Fruit fly (Drosophila melanogaster) whole organism, embryonic: ENCODE data around the gene CG5850.
A peak's percentile ranks its signal among the peaks of the same experiment; 100 is the strongest.

Experiments used
- Abd-B ChIP-seq: fragments of 200-800 bp; sonication (Bioruptor generic); optimal IDR thresholded peaks from 2 replicates; lab custom pipeline; 2018; ENCODE audit warnings: missing biosample characterization, mild to moderate bottlenecking, missing genetic modification characterization, moderate library complexity
- Bdp1 ChIP-seq: fragments of 200-800 bp; sonication (Bioruptor generic); optimal IDR thresholded peaks from 3 replicates; lab custom pipeline; 2016; ENCODE audit warnings: missing biosample characterization, missing genetic modification characterization
- CG10267 ChIP-seq: fragments of 200-800 bp; sonication (Bioruptor generic); optimal IDR thresholded peaks from 2 replicates; lab custom pipeline; 2018; ENCODE audit warnings: missing biosample characterization, mild to moderate bottlenecking, missing genetic modification characterization, moderate library complexity
- CG11085 ChIP-seq: fragments of 200-800 bp; sonication (Bioruptor generic); IDR thresholded peaks from 2 replicates; pipeline ENCODE4 v1.3.6; 2022; ENCODE audit warnings: missing biosample characterization, missing genetic modification characterization
- CG11504 ChIP-seq: fragments of 200-800 bp; sonication (Bioruptor generic); optimal IDR thresholded peaks from 3 replicates; lab custom pipeline; 2019; ENCODE audit warnings: missing biosample characterization, mild to moderate bottlenecking, missing genetic modification characterization, moderate library complexity
- CG11560 ChIP-seq: fragments of 200-800 bp; sonication (Bioruptor generic); IDR thresholded peaks from 3 replicates; pipeline ENCODE4 v1.3.6; 2022; ENCODE audit warnings: missing biosample characterization, missing genetic modification characterization
- CG12659 ChIP-seq: fragments of 200-800 bp; sonication (Bioruptor generic); optimal IDR thresholded peaks from 3 replicates; lab custom pipeline; 2017; ENCODE audit warnings: mild to moderate bottlenecking, missing biosample characterization, missing genetic modification reagents, missing genetic modification characterization
- CG13775 ChIP-seq: fragments of 200-800 bp; sonication (Bioruptor generic); optimal IDR thresholded peaks from 3 replicates; lab custom pipeline; 2017; ENCODE audit warnings: missing biosample characterization, mild to moderate bottlenecking, missing genetic modification characterization
- CG14014 ChIP-seq: fragments of 200-800 bp; sonication (Bioruptor generic); IDR thresholded peaks from 2 replicates; pipeline ENCODE4 v1.3.6; 2022; ENCODE audit warnings: missing biosample characterization, missing genetic modification characterization
- CG14050 ChIP-seq: fragments of 200-800 bp; sonication (Bioruptor generic); IDR thresholded peaks from 3 replicates; pipeline ENCODE4 v1.3.6; 2022; ENCODE audit warnings: missing biosample characterization, missing genetic modification characterization
- CG14710 ChIP-seq: fragments of 200-800 bp; sonication (Bioruptor generic); optimal IDR thresholded peaks from 3 replicates; lab custom pipeline; 2019; ENCODE audit warnings: missing biosample characterization, mild to moderate bottlenecking, missing genetic modification characterization, moderate library complexity
- CG1602 ChIP-seq: fragments of 200-800 bp; sonication (Bioruptor generic); optimal IDR thresholded peaks from 3 replicates; lab custom pipeline; 2016; ENCODE audit warnings: missing biosample characterization, missing genetic modification characterization
- CG1647 ChIP-seq: fragments of 200-800 bp; sonication (Bioruptor generic); optimal IDR thresholded peaks from 3 replicates; lab custom pipeline; 2016; ENCODE audit warnings: missing biosample characterization, missing genetic modification characterization
- CG2120 ChIP-seq: fragments of 200-800 bp; sonication (Bioruptor generic); optimal IDR thresholded peaks from 3 replicates; lab custom pipeline; 2016; ENCODE audit warnings: missing biosample characterization, missing genetic modification characterization
- CG2678 ChIP-seq: fragments of 200-800 bp; sonication (Bioruptor generic); optimal IDR thresholded peaks from 3 replicates; lab custom pipeline; 2019; ENCODE audit warnings: missing biosample characterization, mild to moderate bottlenecking, missing genetic modification characterization, moderate library complexity
- CG30020 ChIP-seq: fragments of 200-800 bp; optimal IDR thresholded peaks from 2 replicates; lab custom pipeline; 2019; ENCODE audit warnings: missing biosample characterization, mild to moderate bottlenecking, missing genetic modification characterization, moderate library complexity
- CG31441 ChIP-seq: fragments of 200-800 bp; sonication (Bioruptor generic); IDR thresholded peaks from 2 replicates; pipeline ENCODE4 v1.3.6; 2022; ENCODE audit warnings: missing biosample characterization, missing genetic modification characterization
- CG3847 ChIP-seq: fragments of 200-800 bp; sonication (Bioruptor generic); IDR thresholded peaks from 2 replicates; pipeline ENCODE4 v1.3.6; 2022; ENCODE audit warnings: missing biosample characterization, missing genetic modification characterization
- CG4328 ChIP-seq: fragments of 200-800 bp; sonication (Bioruptor generic); optimal IDR thresholded peaks from 3 replicates; lab custom pipeline; 2017; ENCODE audit warnings: missing biosample characterization, missing genetic modification reagents, missing genetic modification characterization
- CG5245 ChIP-seq: fragments of 200-800 bp; sonication (Bioruptor generic); optimal IDR thresholded peaks from 3 replicates; lab custom pipeline; 2016; ENCODE audit warnings: missing biosample characterization, missing genetic modification characterization
- CG8388 ChIP-seq: fragments of 200-800 bp; sonication (Bioruptor generic); optimal IDR thresholded peaks from 2 replicates; lab custom pipeline; 2019; ENCODE audit warnings: missing biosample characterization, mild to moderate bottlenecking, missing genetic modification characterization, moderate library complexity
- CG8924 ChIP-seq: fragments of 200-800 bp; optimal IDR thresholded peaks from 3 replicates; lab custom pipeline; 2019; ENCODE audit warnings: missing biosample characterization, mild to moderate bottlenecking, missing genetic modification characterization, moderate library complexity
- CG9797 ChIP-seq: fragments of 200-800 bp; sonication (Bioruptor generic); optimal IDR thresholded peaks from 3 replicates; lab custom pipeline; 2018; ENCODE audit warnings: missing biosample characterization, mild to moderate bottlenecking, missing genetic modification characterization
- CG9932 ChIP-seq: fragments of 200-800 bp; sonication (Bioruptor generic); IDR thresholded peaks from 2 replicates; pipeline ENCODE4 v1.3.6; 2022; ENCODE audit warnings: missing biosample characterization, missing genetic modification characterization
- CoRest ChIP-seq: fragments of 200-800 bp; sonication (Bioruptor generic); optimal IDR thresholded peaks from 3 replicates; lab custom pipeline; 2018; ENCODE audit warnings: missing biosample characterization, mild to moderate bottlenecking, missing genetic modification characterization, moderate library complexity
- E2f2 ChIP-seq: fragments of 200-800 bp; sonication (Bioruptor generic); IDR thresholded peaks from 2 replicates; pipeline ENCODE4 v1.3.6; 2022; ENCODE audit warnings: missing biosample characterization, missing genetic modification characterization
- Fer1 ChIP-seq: fragments of 200-800 bp; sonication (Bioruptor generic); optimal IDR thresholded peaks from 2 replicates; lab custom pipeline; 2017; ENCODE audit warnings: missing biosample characterization, mild to moderate bottlenecking, missing genetic modification characterization
- Nf-YC ChIP-seq: fragments of 200-800 bp; optimal IDR thresholded peaks from 3 replicates; lab custom pipeline; 2019; ENCODE audit warnings: missing biosample characterization, mild to moderate bottlenecking, missing genetic modification characterization, moderate library complexity
- Pdp1 ChIP-seq, 2 experiments: fragments of 200-800 bp; sonication (Bioruptor generic); optimal IDR thresholded peaks; 3 replicates each; lab custom pipeline; 2016; ENCODE audit warnings: missing biosample characterization in 2 of 2, missing genetic modification characterization in 2 of 2, mild to moderate bottlenecking in 1 of 2, moderate library complexity in 1 of 2
- Rfx ChIP-seq: fragments of 200-800 bp; sonication (Bioruptor generic); IDR thresholded peaks from 2 replicates; pipeline ENCODE4 v1.3.6; 2022; ENCODE audit warnings: missing biosample characterization, missing genetic modification characterization
- Sin3A ChIP-seq: fragments of >200 bp; optimal IDR thresholded peaks from 2 replicates; lab custom pipeline; 2018
- ase ChIP-seq: fragments of 200-800 bp; sonication (Bioruptor generic); IDR thresholded peaks from 3 replicates; pipeline ENCODE4 v1.3.6; 2022; ENCODE audit warnings: missing biosample characterization, missing genetic modification characterization
- bbx ChIP-seq: fragments of 200-800 bp; sonication (Bioruptor generic); IDR thresholded peaks from 2 replicates; pipeline ENCODE4 v1.3.6; 2022; ENCODE audit warnings: missing biosample characterization, missing genetic modification characterization; ENCODE audit not compliant: partially characterized antibody
- chinmo ChIP-seq: fragments of 200-800 bp; sonication (Bioruptor generic); IDR thresholded peaks from 4 replicates; pipeline ENCODE4 v1.3.6; 2022; ENCODE audit warnings: missing biosample characterization, missing genetic modification characterization; ENCODE audit not compliant: partially characterized antibody
- dm ChIP-seq: fragments of 200-800 bp; sonication (Bioruptor generic); optimal IDR thresholded peaks from 3 replicates; lab custom pipeline; 2016; ENCODE audit warnings: missing biosample characterization, missing genetic modification characterization
- fd102C ChIP-seq: fragments of 200-800 bp; sonication (Bioruptor generic); optimal IDR thresholded peaks from 2 replicates; lab custom pipeline; 2018; ENCODE audit warnings: missing biosample characterization, mild to moderate bottlenecking, missing genetic modification characterization, moderate library complexity
- gce ChIP-seq: fragments of 200-800 bp; sonication (Bioruptor generic); IDR thresholded peaks from 3 replicates; pipeline ENCODE4 v1.3.6; 2022; ENCODE audit warnings: missing biosample characterization, missing genetic modification characterization
- gcm ChIP-seq: fragments of 200-800 bp; sonication (Bioruptor generic); optimal IDR thresholded peaks from 2 replicates; lab custom pipeline; 2019; ENCODE audit warnings: missing biosample characterization, mild to moderate bottlenecking, missing genetic modification characterization, moderate library complexity
- hkb ChIP-seq, 2 experiments: fragments of 200-800 bp in 1 of 2; fragments of >200 bp in 1 of 2; sonication (Bioruptor generic) in 1 of 2; IDR thresholded peaks in 1 of 2; optimal IDR thresholded peaks in 1 of 2; 2 replicates each; pipeline versions ENCODE4 v1.3.6 to Lab custom; 2017 to 2022; ENCODE audit warnings: missing biosample characterization in 1 of 2, missing genetic modification characterization in 1 of 2
- jigr1 ChIP-seq: fragments of 200-800 bp; sonication (Bioruptor generic); IDR thresholded peaks from 3 replicates; pipeline ENCODE4 v1.3.6; 2022; ENCODE audit warnings: missing biosample characterization, missing genetic modification characterization
- row ChIP-seq: fragments of 200-800 bp; sonication (Bioruptor generic); IDR thresholded peaks from 3 replicates; pipeline ENCODE4 v1.3.6; 2022; ENCODE audit warnings: missing biosample characterization, missing genetic modification characterization
- sc ChIP-seq, 3 experiments: fragments of >200 bp in 2 of 3; fragments of 200-800 bp in 1 of 3; sonication (Bioruptor generic) in 1 of 3; optimal IDR thresholded peaks; 2 replicates in 2 of 3; 3 replicates in 1 of 3; lab custom pipeline; 2017; ENCODE audit warnings: mild to moderate bottlenecking in 1 of 3, missing biosample characterization in 1 of 3, missing genetic modification characterization in 1 of 3, missing genetic modification reagents in 1 of 3
- scrt ChIP-seq: fragments of 200-800 bp; sonication (Bioruptor generic); optimal IDR thresholded peaks from 2 replicates; lab custom pipeline; 2018; ENCODE audit warnings: missing biosample characterization, mild to moderate bottlenecking, missing genetic modification characterization, moderate library complexity
- slbo ChIP-seq: fragments of 200-800 bp; sonication (Bioruptor generic); IDR thresholded peaks from 2 replicates; pipeline ENCODE4 v1.3.6; 2022; ENCODE audit warnings: missing biosample characterization, missing genetic modification characterization
- slou ChIP-seq: fragments of 200-800 bp; sonication (Bioruptor generic); optimal IDR thresholded peaks from 3 replicates; lab custom pipeline; 2016; ENCODE audit warnings: missing biosample characterization, missing genetic modification characterization
- so ChIP-seq: fragments of 200-800 bp; sonication (Bioruptor generic); IDR thresholded peaks from 3 replicates; pipeline ENCODE4 v1.3.6; 2022; ENCODE audit warnings: missing biosample characterization, missing genetic modification characterization
- sr ChIP-seq: fragments of 200-800 bp; sonication (Bioruptor generic); IDR thresholded peaks from 3 replicates; pipeline ENCODE4 v1.3.6; 2022; ENCODE audit warnings: missing biosample characterization, missing genetic modification characterization
- unc-4 ChIP-seq: fragments of 200-800 bp; sonication (Bioruptor generic); IDR thresholded peaks from 2 replicates; pipeline ENCODE4 v1.3.6; 2022; ENCODE audit warnings: missing biosample characterization, missing genetic modification characterization; ENCODE audit not compliant: partially characterized antibody

Gene CG5850

DNA sequence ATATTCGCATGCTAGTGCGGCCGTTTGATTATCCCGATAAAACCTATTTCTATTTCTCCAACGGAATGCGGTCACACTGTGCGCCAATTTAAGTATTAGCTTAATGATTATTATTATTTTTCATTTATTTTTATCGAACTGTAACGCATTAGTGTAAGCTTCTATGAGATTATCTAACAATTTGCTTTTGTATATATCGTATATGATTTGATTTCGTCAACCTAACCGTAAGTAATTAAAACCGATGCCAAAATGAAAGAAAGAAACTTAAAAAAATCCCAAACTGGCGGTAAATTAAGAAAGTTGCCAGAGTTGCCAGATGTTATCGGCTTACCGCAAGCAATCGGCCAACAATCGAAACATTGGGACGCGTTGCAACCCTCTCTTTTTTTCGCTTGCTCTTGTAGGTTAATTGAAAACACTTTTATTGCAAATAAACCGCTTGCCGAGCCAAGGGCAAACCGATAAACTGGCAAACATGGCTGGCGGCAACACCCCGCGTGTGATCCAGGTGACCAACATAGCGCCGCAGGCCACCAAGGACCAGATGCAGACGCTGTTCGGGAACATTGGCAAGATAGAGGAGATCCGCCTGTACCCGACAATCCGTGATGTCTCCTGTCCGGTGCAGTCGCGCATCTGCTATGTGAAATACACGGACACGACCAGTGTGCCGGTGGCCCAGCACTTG is 51.0 kb downstream of the CG5850 start, which contains the start of the genes Etl1 and Srp54 (continued):
- TF ChIP-seq CG12659 (GFP tag; lab: Kevin White, UChicago) = peak; percentile 60
- peak; percentile 72 for TF ChIP-seq CG14710
- peak; percentile 27 for TF ChIP-seq Abd-B (GFP tag; lab: Kevin White, UChicago)
- TF ChIP-seq CG8388 = no peak
- no peak for TF ChIP-seq CG14050 (GFP tag; lab: Robert Waterston, UW)
- 0 out of 2 replicates have a peak, but pooled peaks have one; percentile 20 for TF ChIP-seq CG31441 (GFP tag; lab: Robert Waterston, UW)
- TF ChIP-seq Bdp1 (GFP tag; lab: Kevin White, UChicago) = no peak
- no peak for TF ChIP-seq gce (GFP tag; lab: Robert Waterston, UW)
- TF ChIP-seq CG1647 (GFP tag; lab: Kevin White, UChicago) = no peak
- no peak for TF ChIP-seq Fer1
- peak; percentile 73 for TF ChIP-seq CG9797
- no peak for TF ChIP-seq CG4328 (GFP tag; lab: Kevin White, UChicago)
- no peak for TF ChIP-seq CG5245 (GFP tag; lab: Kevin White, UChicago)
- TF ChIP-seq fd102C = no peak
- TF ChIP-seq CG10267 (tag; lab: Kevin White, UChicago) = peak; percentile 63
- 0 out of 3 replicates have a peak, but pooled peaks have one; percentile 21 for TF ChIP-seq row
- no peak for TF ChIP-seq CG1602 (GFP tag; lab: Kevin White, UChicago)
- TF ChIP-seq Sin3A (lab: Kevin White, UChicago) = peak; percentile 93
- TF ChIP-seq CG9932 (GFP tag; lab: Robert Waterston, UW) = peak; percentile 29; the same call in 1 of the 2 replicates
- no peak for TF ChIP-seq CG13775 (GFP tag; lab: Kevin White, UChicago)
- 0 out of 2 replicates have a peak, but pooled peaks have one; percentile 28 for TF ChIP-seq bbx
- peak; percentile 84 for TF ChIP-seq hkb (optimal IDR thresholded peaks at IDR 0.05; lab: Kevin White, UChicago)
- TF ChIP-seq hkb (GFP tag; IDR thresholded peaks at IDR 0.05; lab: Robert Waterston, UW) = no peak
- no peak for TF ChIP-seq scrt
- TF ChIP-seq sc (optimal IDR thresholded peaks at IDR 0.05; lab: Kevin White, UChicago) = no peak
- TF ChIP-seq sc (GFP tag; optimal IDR thresholded peaks at IDR 0.05; lab: Kevin White, UChicago) = no peak
- peak; percentile 17; the same call in 1 of the 2 replicates for TF ChIP-seq slbo (GFP tag; lab: Robert Waterston, UW)
- peak; percentile 39; the same call in 1 of the 2 replicates for TF ChIP-seq CG3847
- peak in 1 of 2 experiments; percentile 37 for TF ChIP-seq Pdp1 (GFP tag; optimal IDR thresholded peaks at IDR 0.05; lab: Kevin White, UChicago)
- TF ChIP-seq CG2678 (tag; lab: Kevin White, UChicago) = peak; percentile 7
- TF ChIP-seq CG11504 = peak; percentile 11
- TF ChIP-seq so (GFP tag; lab: Robert Waterston, UW) = no peak
- TF ChIP-seq jigr1 = peak; percentile 54; the same call in 1 of the 3 replicates
- TF ChIP-seq slou (GFP tag; lab: Kevin White, UChicago) = no peak
- TF ChIP-seq CG2120 (GFP tag; lab: Kevin White, UChicago) = peak; percentile 12
- TF ChIP-seq CG11085 (GFP tag; lab: Robert Waterston, UW) = no peak
- TF ChIP-seq sr = no peak
- no peak for TF ChIP-seq CG11560 (tag; lab: Robert Waterston, UW)
- peak; percentile 56 for TF ChIP-seq CG30020
- no peak for TF ChIP-seq unc-4 (GFP tag; lab: Robert Waterston, UW)
- 0 out of 2 replicates have a peak, but pooled peaks have one; percentile 26 for TF ChIP-seq Rfx (GFP tag; lab: Robert Waterston, UW)
- no peak for TF ChIP-seq CG14014 (GFP tag; lab: Robert Waterston, UW)
- TF ChIP-seq gcm = peak; percentile 13
- no peak for TF ChIP-seq dm (GFP tag; lab: Kevin White, UChicago)
- no peak for TF ChIP-seq ase (GFP tag; lab: Robert Waterston, UW)
- TF ChIP-seq E2f2 (GFP tag; lab: Robert Waterston, UW) = peak; percentile 84
- TF ChIP-seq chinmo (GFP tag; lab: Robert Waterston, UW) = no peak
- TF ChIP-seq CG8924 (tag; lab: Kevin White, UChicago) = peak; percentile 10
- peak; percentile 44 for TF ChIP-seq CoRest (tag; lab: Kevin White, UChicago)
- TF ChIP-seq Nf-YC = peak; percentile 35
